Worm (Caenorhabditis elegans) whole organism, L4 larva: ENCODE measurements around the gene F59E11.7.

Source experiments
- R02D3.7 ChIP-seq: fragments of 150-350 bp; sonication (generic microtip); optimal IDR thresholded peaks from 3 replicates; lab custom pipeline; 2014; ENCODE audit warnings: missing biosample characterization, missing genetic modification characterization
- Y105C5A.15 ChIP-seq: fragments of 200-800 bp; sonication (Bioruptor generic); IDR thresholded peaks from 2 replicates; pipeline ENCODE4 v1.3.6; 2022; ENCODE audit warnings: missing genetic modification characterization, missing compliant biosample characterization
- Y75B8A.6 ChIP-seq: fragments of 200-800 bp; sonication (Bioruptor generic); IDR thresholded peaks from 2 replicates; pipeline ENCODE4 v1.3.6; 2022; ENCODE audit warnings: missing genetic modification reagents, missing genetic modification characterization, missing compliant biosample characterization
- ZK337.2 ChIP-seq: fragments of 200-800 bp; sonication (Bioruptor generic); IDR thresholded peaks from 2 replicates; pipeline ENCODE4 v1.3.6; 2022; ENCODE audit warnings: missing genetic modification reagents, missing genetic modification characterization, missing compliant biosample characterization
- ZK546.5 ChIP-seq, 2 experiments: sonication (generic microtip); optimal IDR thresholded peaks; 2 replicates each; lab custom pipeline; 2017; ENCODE audit warnings: missing biosample characterization in 2 of 2, missing genetic modification characterization in 2 of 2
- aha-1 ChIP-seq: fragments of 150-350 bp; peaks from one replicate; lab custom pipeline; 2014; ENCODE audit warnings: missing biosample characterization, missing genetic modification characterization
- ceh-20 ChIP-seq: fragments of 200-800 bp; sonication (Bioruptor generic); IDR thresholded peaks from 2 replicates; pipeline ENCODE4 v1.3.6; 2022; ENCODE audit warnings: missing genetic modification reagents, missing genetic modification characterization, missing compliant biosample characterization
- ceh-44 ChIP-seq: fragments of 200-800 bp; sonication (Bioruptor generic); IDR thresholded peaks from 2 replicates; pipeline ENCODE4 v1.3.6; 2022; ENCODE audit warnings: missing genetic modification reagents, missing genetic modification characterization, missing compliant biosample characterization
- ceh-62 ChIP-seq: sonication (generic microtip); optimal IDR thresholded peaks from 2 replicates; lab custom pipeline; 2017; ENCODE audit warnings: missing biosample characterization, missing genetic modification characterization
- daf-12 ChIP-seq: fragments of 150-350 bp; optimal IDR thresholded peaks from 2 replicates; lab custom pipeline; 2014; ENCODE audit warnings: missing biosample characterization, missing genetic modification reagents, missing genetic modification characterization
- daf-16 ChIP-seq, 3 experiments: sonication (generic microtip); optimal IDR thresholded peaks; 2 replicates each; lab custom pipeline; 2016 to 2017; ENCODE audit warnings: missing genetic modification characterization in 3 of 3, missing genetic modification reagents in 3 of 3, mild to moderate bottlenecking in 2 of 3, missing compliant biosample characterization in 2 of 3, missing biosample characterization in 1 of 3, moderate library complexity in 1 of 3
- dmd-9 ChIP-seq: fragments of 200-800 bp; sonication (Bioruptor generic); IDR thresholded peaks from 2 replicates; pipeline ENCODE4 v1.3.6; 2022; ENCODE audit warnings: missing genetic modification reagents, missing genetic modification characterization, missing compliant biosample characterization
- dpl-1 ChIP-seq: fragments of 150-350 bp; optimal IDR thresholded peaks from 2 replicates; lab custom pipeline; 2014; ENCODE audit warnings: missing biosample characterization, missing genetic modification reagents, missing genetic modification characterization
- duxl-1 ChIP-seq: sonication (generic microtip); optimal IDR thresholded peaks from 2 replicates; lab custom pipeline; 2016; ENCODE audit warnings: mild to moderate bottlenecking, missing genetic modification characterization, moderate library complexity, missing compliant biosample characterization; ENCODE audit not compliant: poor library complexity
- fkh-10 ChIP-seq: fragments of 150-350 bp; optimal IDR thresholded peaks from 2 replicates; lab custom pipeline; 2014; ENCODE audit warnings: missing biosample characterization, missing genetic modification reagents, missing genetic modification characterization
- hif-1 ChIP-seq, 2 experiments: sonication (generic microtip); optimal IDR thresholded peaks; 2 replicates each; lab custom pipeline; 2016 to 2017; ENCODE audit warnings: missing compliant biosample characterization in 2 of 2, missing genetic modification characterization in 2 of 2, missing genetic modification reagents in 2 of 2, missing genotype in 2 of 2, mild to moderate bottlenecking in 1 of 2
- hlh-30 ChIP-seq: sonication (generic microtip); optimal IDR thresholded peaks from 2 replicates; lab custom pipeline; 2017; ENCODE audit warnings: antibody characterized with exemption, mild to moderate bottlenecking, missing genetic modification characterization, missing compliant biosample characterization; ENCODE audit not compliant: insufficient read depth
- jun-1 ChIP-seq: fragments of 150-350 bp; optimal IDR thresholded peaks from 2 replicates; lab custom pipeline; 2014; ENCODE audit warnings: missing biosample characterization, missing genetic modification reagents, missing genetic modification characterization
- lin-29 ChIP-seq: fragments of 200-800 bp; sonication (Bioruptor generic); IDR thresholded peaks from 2 replicates; pipeline ENCODE4 v1.3.6; 2022; ENCODE audit warnings: missing genetic modification reagents, missing genetic modification characterization, missing compliant biosample characterization
- lin-39 ChIP-seq: fragments of 150-350 bp; optimal IDR thresholded peaks from 2 replicates; lab custom pipeline; 2014; ENCODE audit warnings: missing biosample characterization, missing genetic modification reagents, missing genetic modification characterization
- madf-9 ChIP-seq: fragments of 200-800 bp; sonication (Bioruptor generic); conservative IDR thresholded peaks from 2 replicates; pipeline ENCODE4 v1.3.6; 2022; ENCODE audit warnings: missing genetic modification reagents, missing genetic modification characterization, missing compliant biosample characterization
- mdl-1 ChIP-seq, 2 experiments: fragments of 150-350 bp in 1 of 2; sonication (generic microtip) in 1 of 2; optimal IDR thresholded peaks; 2 replicates each; lab custom pipeline; 2014 to 2017; ENCODE audit warnings: missing biosample characterization in 2 of 2, missing genetic modification characterization in 2 of 2
- nhr-28 ChIP-seq: fragments of 150-350 bp; optimal IDR thresholded peaks from 2 replicates; lab custom pipeline; 2014; ENCODE audit warnings: missing biosample characterization, missing genetic modification characterization
- nhr-48 ChIP-seq: sonication (generic microtip); optimal IDR thresholded peaks from 2 replicates; lab custom pipeline; 2016; ENCODE audit warnings: mild to moderate bottlenecking, missing genetic modification characterization, missing compliant biosample characterization
- nhr-6 ChIP-seq: fragments of 150-350 bp; optimal IDR thresholded peaks from 2 replicates; lab custom pipeline; 2014; ENCODE audit warnings: missing biosample characterization, missing genetic modification characterization
- php-3 ChIP-seq: fragments of 200-800 bp; sonication (Bioruptor generic); IDR thresholded peaks from 2 replicates; pipeline ENCODE4 v1.3.6; 2022; ENCODE audit warnings: missing genetic modification reagents, missing genetic modification characterization, missing compliant biosample characterization
- set-16 ChIP-seq: fragments of 200-800 bp; sonication (Bioruptor generic); IDR thresholded peaks from 2 replicates; pipeline ENCODE4 v1.3.6; 2022; ENCODE audit warnings: missing genetic modification reagents, missing genetic modification characterization, missing compliant biosample characterization
- skn-1 ChIP-seq: fragments of 150-350 bp; optimal IDR thresholded peaks from 2 replicates; lab custom pipeline; 2014; ENCODE audit warnings: missing biosample characterization, missing genetic modification characterization
- snpc-1.2 ChIP-seq: fragments of 200-800 bp; sonication (Bioruptor generic); IDR thresholded peaks from 2 replicates; pipeline ENCODE4 v1.3.6; 2022; ENCODE audit warnings: missing genetic modification reagents, missing genetic modification characterization, missing compliant biosample characterization
- spr-3 ChIP-seq: fragments of 200-800 bp; sonication (Bioruptor generic); optimal IDR thresholded peaks from 2 replicates; lab custom pipeline; 2018; ENCODE audit warnings: mild to moderate bottlenecking, missing genetic modification characterization, missing compliant biosample characterization
- tag-97 ChIP-seq: fragments of 200-800 bp; sonication (Bioruptor generic); IDR thresholded peaks from 2 replicates; pipeline ENCODE4 v1.3.6; 2022; ENCODE audit warnings: missing genetic modification characterization, missing compliant biosample characterization
- unc-62 ChIP-seq, 3 experiments: fragments of 150-350 bp in 1 of 3; sonication (generic microtip); optimal IDR thresholded peaks in 2 of 3; peaks in 1 of 3; 1 replicate in 1 of 3; 2 replicates in 2 of 3; lab custom pipeline; 2014 to 2017; ENCODE audit warnings: missing biosample characterization in 3 of 3, missing genetic modification characterization in 3 of 3, missing genetic modification reagents in 3 of 3, missing genotype in 1 of 3
- zip-11 ChIP-seq: fragments of 200-800 bp; sonication (Bioruptor generic); IDR thresholded peaks from 2 replicates; pipeline ENCODE4 v1.3.6; 2022; ENCODE audit warnings: missing genetic modification characterization, missing compliant biosample characterization

The F59E11.7 gene

ce11 chrV:8991679-8992078 lies 1.6 kb downstream of the F59E11.7 start, which contains the start of gene F59E11.6:
TSS of gene F59E11.6 (plus strand) at chrV:8991789.
- TF ChIP-seq unc-62 (GFP tag; optimal IDR thresholded peaks at IDR 0.05 in 1 of 2; lab: Kevin White, UChicago) (no peak), unc-62 (tag; optimal IDR thresholded peaks at IDR 0.05; lab: Kevin White, UChicago) (no peak), ceh-62 (tag; lab: Kevin White, UChicago) (no peak), aha-1 (tag; lab: Kevin White, UChicago) (peak; percentile 89)
- TF ChIP-seq, all 104 proteins: peak for 1

- TF ChIP-seq aha-1 (tag; lab: Kevin White, UChicago) = peak; percentile 36
- TF ChIP-seq mdl-1 (tag; optimal IDR thresholded peaks at IDR 0.05; lab: Kevin White, UChicago) = peak in 1 of 2 experiments; percentile 54
- TF ChIP-seq unc-62 (GFP tag; optimal IDR thresholded peaks at IDR 0.05 in 1 of 2; lab: Kevin White, UChicago) = peak in 1 of 2 experiments; percentile 33
- no peak for TF ChIP-seq unc-62 (tag; optimal IDR thresholded peaks at IDR 0.05; lab: Kevin White, UChicago)
- TF ChIP-seq zip-11 (GFP tag; lab: Robert Waterston, UW) = no peak
- TF ChIP-seq nhr-28 = peak; percentile 39
- no peak for TF ChIP-seq dmd-9 (GFP tag; lab: Robert Waterston, UW)
Measured at ce11 chrV:8994272-8994671, 4.2 kb downstream of the F59E11.7 start.

ce11 chrV:8994801-8995200 lies 4.8 kb downstream of the F59E11.7 start, which contains the start of gene F59E11.5:
TSS of gene F59E11.5 (plus strand) at chrV:8995101.
- TF ChIP-seq fkh-10 = no peak
- TF ChIP-seq skn-1 (tag; lab: Kevin White, UChicago) = no peak

ce11 chrV:9001175-9001574 lies 11.1 kb downstream of the F59E11.7 start, which contains the start of gene F59E11.2:
TSS of gene F59E11.2 (plus strand) at chrV:9001475.
- no peak for TF ChIP-seq madf-9 (GFP tag; lab: Robert Waterston, UW)
- no peak for TF ChIP-seq hif-1 (tag; optimal IDR thresholded peaks at IDR 0.05; lab: Kevin White, UChicago)
- TF ChIP-seq hlh-30 = no peak
- TF ChIP-seq R02D3.7 = no peak
- no peak for TF ChIP-seq lin-39 (tag; lab: Kevin White, UChicago)
- no peak for TF ChIP-seq dpl-1 (GFP tag; lab: Kevin White, UChicago)
- TF ChIP-seq lin-29 (GFP tag; lab: Robert Waterston, UW) = no peak
- TF ChIP-seq daf-16 (GFP tag; optimal IDR thresholded peaks at IDR 0.05; lab: Kevin White, UChicago) = no peak
- no peak for TF ChIP-seq daf-16 (tag; optimal IDR thresholded peaks at IDR 0.05; lab: Kevin White, UChicago)
- TF ChIP-seq daf-12 (tag; lab: Kevin White, UChicago) = no peak
- TF ChIP-seq snpc-1.2 (GFP tag; lab: Robert Waterston, UW) = no peak
- TF ChIP-seq php-3 (GFP tag; lab: Robert Waterston, UW) = no peak
- no peak for TF ChIP-seq ZK546.5 (tag; optimal IDR thresholded peaks at IDR 0.05; lab: Kevin White, UChicago)
- no peak for TF ChIP-seq ZK337.2 (GFP tag; lab: Robert Waterston, UW)
- no peak for TF ChIP-seq nhr-6
- no peak for TF ChIP-seq nhr-48 (tag; lab: Kevin White, UChicago)
- TF ChIP-seq aha-1 (tag; lab: Kevin White, UChicago) = no peak
- no peak for TF ChIP-seq set-16 (GFP tag; lab: Robert Waterston, UW)
- no peak for TF ChIP-seq ceh-44 (GFP tag; lab: Robert Waterston, UW)
- TF ChIP-seq duxl-1 (tag; lab: Kevin White, UChicago) = no peak

- TF ChIP-seq tag-97 (no peak), unc-62 (GFP tag; optimal IDR thresholded peaks at IDR 0.05 in 1 of 2; lab: Kevin White, UChicago) (peak in 1 of 2 experiments; percentile 98), unc-62 (tag; optimal IDR thresholded peaks at IDR 0.05; lab: Kevin White, UChicago) (no peak), ceh-20 (GFP tag; lab: Robert Waterston, UW) (no peak), Y75B8A.6 (GFP tag; lab: Robert Waterston, UW) (no peak), jun-1 (tag; lab: Kevin White, UChicago) (no peak), Y105C5A.15 (GFP tag; lab: Robert Waterston, UW) (no peak), spr-3 (GFP tag; lab: Kevin White, UChicago) (no peak)
Measured at ce11 chrV:9003291-9003690, 13.2 kb downstream of the F59E11.7 start, which contains the start of gene srx-1. TSS of gene srx-1 (plus strand) at chrV:9003672.
